Fruit fly (Drosophila melanogaster) whole organism, prepupa: ENCODE measurements around the gene Sec15.

ENCODE experiments used
- CG10631 ChIP-seq: fragments of 200-800 bp; sonication (Bioruptor generic); optimal IDR thresholded peaks from 2 replicates; lab custom pipeline; 2016; ENCODE audit warnings: missing biosample characterization, missing genetic modification characterization
- CG10669 ChIP-seq: fragments of 200-800 bp; sonication (Bioruptor generic); optimal IDR thresholded peaks from 3 replicates; lab custom pipeline; 2018; ENCODE audit warnings: missing biosample characterization, mild to moderate bottlenecking, missing genetic modification characterization, moderate library complexity
- CG11762 ChIP-seq: fragments of 200-800 bp; sonication (Bioruptor generic); optimal IDR thresholded peaks from 3 replicates; lab custom pipeline; 2016; ENCODE audit warnings: missing biosample characterization, missing genetic modification characterization; ENCODE audit not compliant: insufficient read depth
- CG15336 ChIP-seq: fragments of 200-800 bp; sonication (Bioruptor generic); IDR thresholded peaks from 2 replicates; pipeline ENCODE4 v1.3.6; 2022; ENCODE audit warnings: missing biosample characterization, missing genetic modification characterization
- CG1621 ChIP-seq: fragments of 200-800 bp; sonication (Bioruptor generic); optimal IDR thresholded peaks from 3 replicates; lab custom pipeline; 2018; ENCODE audit warnings: missing biosample characterization, mild to moderate bottlenecking, missing genetic modification characterization
- CG16779 ChIP-seq: fragments of 200-800 bp; sonication (Bioruptor generic); optimal IDR thresholded peaks from 3 replicates; lab custom pipeline; 2017; ENCODE audit warnings: missing biosample characterization, mild to moderate bottlenecking, missing genetic modification characterization
- CG3032 ChIP-seq: fragments of 200-800 bp; optimal IDR thresholded peaks from 2 replicates; lab custom pipeline; 2019; ENCODE audit warnings: missing biosample characterization, mild to moderate bottlenecking, missing genetic modification characterization, moderate library complexity
- CG31627 ChIP-seq: fragments of 200-800 bp; sonication (Bioruptor generic); optimal IDR thresholded peaks from 3 replicates; lab custom pipeline; 2016; ENCODE audit warnings: missing biosample characterization, missing genetic modification characterization
- CG32006 ChIP-seq: fragments of 200-800 bp; sonication (Bioruptor generic); optimal IDR thresholded peaks from 3 replicates; lab custom pipeline; 2017; ENCODE audit warnings: missing biosample characterization, mild to moderate bottlenecking, missing genetic modification characterization
- CG3919 ChIP-seq: fragments of 200-800 bp; sonication (Bioruptor generic); optimal IDR thresholded peaks from 3 replicates; lab custom pipeline; 2016; ENCODE audit warnings: missing biosample characterization, missing genetic modification characterization
- CG6163 ChIP-seq: fragments of 200-800 bp; sonication (Bioruptor generic); IDR thresholded peaks from 3 replicates; pipeline ENCODE4 v1.3.6; 2022; ENCODE audit warnings: missing biosample characterization, missing genetic modification characterization
- CG6276 ChIP-seq: fragments of 200-800 bp; sonication (Bioruptor generic); optimal IDR thresholded peaks from 2 replicates; lab custom pipeline; 2017; ENCODE audit warnings: missing biosample characterization, mild to moderate bottlenecking, missing genetic modification characterization
- CG6792 ChIP-seq: fragments of 200-800 bp; sonication (Bioruptor generic); optimal IDR thresholded peaks from 3 replicates; lab custom pipeline; 2016; ENCODE audit warnings: missing biosample characterization, missing genetic modification characterization
- CG6808 ChIP-seq: fragments of 200-800 bp; sonication (Bioruptor generic); optimal IDR thresholded peaks from 3 replicates; lab custom pipeline; 2017; ENCODE audit warnings: missing biosample characterization, missing genetic modification characterization, mild to moderate bottlenecking, moderate library complexity, missing genetic modification reagents
- CG6854 ChIP-seq: fragments of 200-800 bp; sonication (Bioruptor generic); optimal IDR thresholded peaks from 2 replicates; lab custom pipeline; 2017; ENCODE audit warnings: missing biosample characterization, mild to moderate bottlenecking, missing genetic modification characterization
- CG7368 ChIP-seq: fragments of 200-800 bp; sonication (Bioruptor generic); optimal IDR thresholded peaks from 3 replicates; lab custom pipeline; 2016; ENCODE audit warnings: missing biosample characterization, missing genetic modification characterization
- CG8119 ChIP-seq: fragments of 200-800 bp; sonication (Bioruptor generic); IDR thresholded peaks from 3 replicates; pipeline ENCODE4 v1.3.6; 2022; ENCODE audit warnings: missing biosample characterization, missing genetic modification characterization
- CG8319 ChIP-seq: fragments of 200-800 bp; sonication (Bioruptor generic); optimal IDR thresholded peaks from 3 replicates; lab custom pipeline; 2016; ENCODE audit warnings: missing biosample characterization, missing genetic modification characterization
- CG8632 ChIP-seq: fragments of 200-800 bp; sonication (Bioruptor generic); optimal IDR thresholded peaks from 3 replicates; lab custom pipeline; 2016; ENCODE audit warnings: missing biosample characterization, missing genetic modification characterization
- Eip78C ChIP-seq: fragments of 200-800 bp; sonication (Bioruptor generic); peaks from one replicate; lab custom pipeline; 2016; ENCODE audit warnings: missing biosample characterization, missing genetic modification characterization
- Ets96B ChIP-seq: fragments of 200-800 bp; optimal IDR thresholded peaks from 2 replicates; lab custom pipeline; 2019; ENCODE audit warnings: missing biosample characterization, mild to moderate bottlenecking, missing genetic modification characterization, moderate library complexity
- Gug ChIP-seq: fragments of 200-800 bp; sonication (Bioruptor generic); IDR thresholded peaks from 2 replicates; pipeline ENCODE4 v1.3.6; 2022; ENCODE audit warnings: missing biosample characterization, missing genetic modification characterization
- Hr38 ChIP-seq: sonication (Bioruptor generic); optimal IDR thresholded peaks from 2 replicates; lab custom pipeline; 2016; ENCODE audit warnings: missing biosample characterization, missing genetic modification characterization
- Hr39 ChIP-seq: fragments of 200-800 bp; sonication (Bioruptor generic); optimal IDR thresholded peaks from 2 replicates; lab custom pipeline; 2016; ENCODE audit warnings: missing biosample characterization, missing genetic modification characterization
- Hr4 ChIP-seq: fragments of 200-800 bp; sonication (Bioruptor generic); optimal IDR thresholded peaks from 3 replicates; lab custom pipeline; 2016; ENCODE audit warnings: missing biosample characterization, missing genetic modification characterization
- Lpt ChIP-seq: fragments of 200-800 bp; sonication (Bioruptor generic); optimal IDR thresholded peaks from 3 replicates; lab custom pipeline; 2016; ENCODE audit warnings: missing biosample characterization, missing genetic modification characterization
- Met ChIP-seq: fragments of 200-800 bp; sonication (Bioruptor generic); optimal IDR thresholded peaks from 3 replicates; lab custom pipeline; 2016; ENCODE audit warnings: missing biosample characterization, missing genetic modification characterization
- OdsH ChIP-seq: fragments of 200-800 bp; sonication (Bioruptor generic); optimal IDR thresholded peaks from 3 replicates; lab custom pipeline; 2016; ENCODE audit warnings: missing biosample characterization, missing genetic modification characterization
- Smox ChIP-seq: fragments of 200-800 bp; sonication (Bioruptor generic); optimal IDR thresholded peaks from 3 replicates; lab custom pipeline; 2016; ENCODE audit warnings: missing biosample characterization, missing genetic modification characterization
- Sox102F ChIP-seq: fragments of 200-800 bp; sonication (Bioruptor generic); optimal IDR thresholded peaks from 2 replicates; lab custom pipeline; 2016; ENCODE audit warnings: missing biosample characterization, mild to moderate bottlenecking, missing genetic modification characterization
- Sox14 ChIP-seq: fragments of 200-800 bp; sonication (Bioruptor generic); optimal IDR thresholded peaks from 3 replicates; lab custom pipeline; 2016; ENCODE audit warnings: missing biosample characterization, missing genetic modification characterization
- cyc ChIP-seq: fragments of 200-800 bp; sonication (Bioruptor generic); optimal IDR thresholded peaks from 3 replicates; lab custom pipeline; 2016; ENCODE audit warnings: missing biosample characterization, missing genetic modification characterization
- dac ChIP-seq: fragments of 200-800 bp; sonication (Bioruptor generic); optimal IDR thresholded peaks from 2 replicates; lab custom pipeline; 2017; ENCODE audit warnings: missing biosample characterization, mild to moderate bottlenecking, missing genetic modification characterization
- eg ChIP-seq: fragments of 200-800 bp; sonication (Bioruptor generic); IDR thresholded peaks from 3 replicates; pipeline ENCODE4 v1.3.6; 2022; ENCODE audit warnings: missing biosample characterization, missing genetic modification characterization
- esn ChIP-seq: fragments of 200-800 bp; sonication (Bioruptor generic); optimal IDR thresholded peaks from 2 replicates; lab custom pipeline; 2016; ENCODE audit warnings: missing biosample characterization, mild to moderate bottlenecking, missing genetic modification characterization, moderate library complexity
- fd59A ChIP-seq: fragments of 200-800 bp; sonication (Bioruptor generic); optimal IDR thresholded peaks from 2 replicates; lab custom pipeline; 2017; ENCODE audit warnings: missing biosample characterization, mild to moderate bottlenecking, missing genetic modification characterization, missing genetic modification reagents
- fd85E ChIP-seq: fragments of 200-800 bp; sonication (Bioruptor generic); optimal IDR thresholded peaks from 3 replicates; lab custom pipeline; 2016; ENCODE audit warnings: missing biosample characterization, missing genetic modification characterization
- fkh ChIP-seq: fragments of 200-800 bp; sonication (Bioruptor generic); optimal IDR thresholded peaks from 3 replicates; lab custom pipeline; 2017; ENCODE audit warnings: missing biosample characterization, mild to moderate bottlenecking, missing genetic modification characterization, moderate library complexity
- net ChIP-seq: fragments of 200-800 bp; sonication (Bioruptor generic); optimal IDR thresholded peaks from 3 replicates; lab custom pipeline; 2016; ENCODE audit warnings: missing biosample characterization, missing genetic modification characterization
- pdm3 ChIP-seq: fragments of 200-800 bp; sonication (Bioruptor generic); optimal IDR thresholded peaks from 3 replicates; lab custom pipeline; 2016; ENCODE audit warnings: missing biosample characterization, missing genetic modification characterization
- salr ChIP-seq, 2 experiments: fragments of 200-800 bp; sonication (Bioruptor generic); optimal IDR thresholded peaks; 3 replicates each; lab custom pipeline; 2016 to 2018; ENCODE audit warnings: missing biosample characterization in 2 of 2, missing genetic modification characterization in 2 of 2, mild to moderate bottlenecking in 1 of 2
- ss ChIP-seq, 2 experiments: fragments of 200-800 bp; sonication (Bioruptor generic); optimal IDR thresholded peaks; 2 replicates in 1 of 2; 3 replicates in 1 of 2; lab custom pipeline; 2017 to 2018; ENCODE audit warnings: mild to moderate bottlenecking in 2 of 2, missing biosample characterization in 2 of 2, missing genetic modification characterization in 2 of 2, moderate library complexity in 1 of 2
- svp ChIP-seq: fragments of 200-800 bp; sonication (Bioruptor generic); peaks from one replicate; lab custom pipeline; 2016; ENCODE audit warnings: missing biosample characterization, missing genetic modification characterization
- topi ChIP-seq: fragments of 200-800 bp; sonication (Bioruptor generic); optimal IDR thresholded peaks from 3 replicates; lab custom pipeline; 2016; ENCODE audit warnings: missing biosample characterization, missing genetic modification characterization
- vri ChIP-seq: fragments of 200-800 bp; sonication (Bioruptor generic); optimal IDR thresholded peaks from 3 replicates; lab custom pipeline; 2016; ENCODE audit warnings: missing biosample characterization, mild to moderate bottlenecking, missing genetic modification characterization

Sec15 gene

dm6 chr3R:21112742-21113465 is 5.1 kb upstream of the Sec15 start (continued):
- TF ChIP-seq CG6276 (no peak), fd85E (GFP tag; lab: Kevin White, UChicago) (no peak), topi (GFP tag; lab: Kevin White, UChicago) (peak; percentile 53), eg (peak; percentile 89), pdm3 (GFP tag; lab: Kevin White, UChicago) (no peak), CG16779 (no peak), Lpt (GFP tag; lab: Kevin White, UChicago) (peak; percentile 64), CG11762 (GFP tag; lab: Kevin White, UChicago) (peak; percentile 58), CG6163 (GFP tag; lab: Robert Waterston, UW) (peak; percentile 92), cyc (GFP tag; lab: Kevin White, UChicago) (peak; percentile 70), CG10669 (GFP tag; lab: Kevin White, UChicago) (no peak), CG31627 (peak; percentile 50)

- TF ChIP-seq Sox102F (GFP tag; lab: Kevin White, UChicago) (peak; percentile 68), vri (GFP tag; lab: Kevin White, UChicago) (no peak), esn (GFP tag; lab: Kevin White, UChicago) (peak; percentile 69), CG7368 (GFP tag; lab: Kevin White, UChicago) (peak; percentile 5), Met (GFP tag; lab: Kevin White, UChicago) (peak; percentile 71), salr (GFP tag; optimal IDR thresholded peaks at IDR 0.05; lab: Kevin White, UChicago) (peak in 1 of 2 experiments; percentile 12), Lpt (GFP tag; lab: Kevin White, UChicago) (peak; percentile 40), topi (GFP tag; lab: Kevin White, UChicago) (peak; percentile 52), fkh (GFP tag; lab: Kevin White, UChicago) (no peak), CG6792 (peak; percentile 23), net (peak; percentile 26), Hr38 (no peak), CG6276 (peak; percentile 60), CG6854 (GFP tag; lab: Kevin White, UChicago) (no peak), CG8319 (GFP tag; lab: Kevin White, UChicago) (no peak), fd59A (GFP tag; lab: Kevin White, UChicago) (no peak), Hr39 (GFP tag; lab: Kevin White, UChicago) (peak; percentile 56), CG3919 (GFP tag; lab: Kevin White, UChicago) (peak; percentile 49), CG11762 (GFP tag; lab: Kevin White, UChicago) (peak; percentile 10), eg (no peak; the same call in 2 of the 3 replicates), Smox (GFP tag; lab: Kevin White, UChicago) (peak; percentile 54), dac (GFP tag; lab: Kevin White, UChicago) (peak; percentile 41), CG6808 (GFP tag; lab: Kevin White, UChicago) (peak; percentile 28), CG1621 (tag; lab: Kevin White, UChicago) (no peak), ss (GFP tag; optimal IDR thresholded peaks at IDR 0.05; lab: Kevin White, UChicago) (peak in 1 of 2 experiments; percentile 37), CG6163 (GFP tag; lab: Robert Waterston, UW) (0 out of 3 replicates have a peak, but pooled peaks have one; percentile 25), CG16779 (peak; percentile 5), OdsH (peak; percentile 47), Ets96B (tag; lab: Kevin White, UChicago) (peak; percentile 6), CG32006 (peak; percentile 78), CG8632 (peak; percentile 7), Hr4 (GFP tag; lab: Kevin White, UChicago) (peak; percentile 64), Sox14 (GFP tag; lab: Kevin White, UChicago) (peak; percentile 80), Eip78C (peak; percentile 83), CG31627 (peak; percentile 67), CG8119 (GFP tag; lab: Robert Waterston, UW) (peak; percentile 45; the same call in 2 of the 3 replicates), CG3032 (tag; lab: Kevin White, UChicago) (no peak), svp (GFP tag; lab: Kevin White, UChicago) (peak; percentile 89), pdm3 (GFP tag; lab: Kevin White, UChicago) (no peak), CG15336 (peak; percentile 40; the same call in 1 of the 2 replicates), Gug (GFP tag; lab: Robert Waterston, UW) (0 out of 2 replicates have a peak, but pooled peaks have one; percentile 25), CG10631 (GFP tag; lab: Kevin White, UChicago) (no peak)
Measured at dm6 chr3R:21111964-21112740, 4.4 kb upstream of the Sec15 start.
